Worm (Caenorhabditis elegans) whole organism, early embryonic: Measurements from ENCODE around the gene C04G2.10.

Experiments used
- B0310.2 ChIP-seq: sonication (generic microtip); optimal IDR thresholded peaks from 2 replicates; lab custom pipeline; 2016; ENCODE audit warnings: mild to moderate bottlenecking, missing genetic modification characterization, missing compliant biosample characterization
- F13C5.2 ChIP-seq: sonication (generic microtip); optimal IDR thresholded peaks from 2 replicates; lab custom pipeline; 2017; ENCODE audit warnings: mild to moderate bottlenecking, missing genetic modification characterization, inconsistent platforms, missing compliant biosample characterization
- aly-1 ChIP-seq: sonication (generic microtip); optimal IDR thresholded peaks from 2 replicates; lab custom pipeline; 2016; ENCODE audit warnings: missing genetic modification characterization, missing compliant biosample characterization
- ama-1 ChIP-seq: fragments of 150-350 bp; optimal IDR thresholded peaks from 2 replicates; lab custom pipeline; 2014
- ceh-13 ChIP-seq: fragments of 200-800 bp; sonication (Bioruptor generic); optimal IDR thresholded peaks from 2 replicates; lab custom pipeline; 2018; ENCODE audit warnings: mild to moderate bottlenecking, missing genetic modification characterization, missing compliant biosample characterization
- ceh-36 ChIP-seq: sonication (generic microtip); optimal IDR thresholded peaks from 2 replicates; lab custom pipeline; 2016; ENCODE audit warnings: missing genetic modification characterization, inconsistent platforms, missing compliant biosample characterization
- ets-7 ChIP-seq: sonication (generic microtip); optimal IDR thresholded peaks from 2 replicates; lab custom pipeline; 2016; ENCODE audit warnings: missing genotype, missing genetic modification characterization, missing compliant biosample characterization
- flt-1 ChIP-seq: fragments of 200-800 bp; sonication (Bioruptor generic); IDR thresholded peaks from 2 replicates; pipeline ENCODE4 v1.3.6; 2022; ENCODE audit warnings: missing genetic modification characterization, missing compliant biosample characterization
- hmbx-1 ChIP-seq: sonication (generic microtip); optimal IDR thresholded peaks from 2 replicates; lab custom pipeline; 2016; ENCODE audit warnings: mild to moderate bottlenecking, missing genetic modification characterization, missing compliant biosample characterization
- hmg-4 ChIP-seq: fragments of 200-800 bp; sonication (Bioruptor generic); optimal IDR thresholded peaks from 2 replicates; lab custom pipeline; 2018; ENCODE audit warnings: mild to moderate bottlenecking, missing genetic modification characterization, missing compliant biosample characterization
- hnd-1 ChIP-seq: sonication (generic microtip); optimal IDR thresholded peaks from 2 replicates; lab custom pipeline; 2016; ENCODE audit warnings: missing genetic modification characterization, missing compliant biosample characterization
- pes-1 ChIP-seq: fragments of 200-800 bp; sonication (Bioruptor generic); IDR thresholded peaks from 2 replicates; pipeline ENCODE4 v1.3.6; 2022; ENCODE audit warnings: missing genetic modification reagents, missing genetic modification characterization, missing compliant biosample characterization
- scrt-1 ChIP-seq: fragments of 200-800 bp; sonication (Bioruptor generic); IDR thresholded peaks from 2 replicates; pipeline ENCODE4 v1.3.6; 2022; ENCODE audit warnings: missing genetic modification characterization, missing compliant biosample characterization
- sea-1 ChIP-seq: fragments of 200-800 bp; sonication (Bioruptor generic); conservative IDR thresholded peaks from 2 replicates; pipeline ENCODE4 v1.3.6; 2022; ENCODE audit warnings: missing genetic modification characterization, missing compliant biosample characterization
- tbx-11 ChIP-seq: fragments of 200-800 bp; sonication (Bioruptor generic); IDR thresholded peaks from 2 replicates; pipeline ENCODE4 v1.3.6; 2022; ENCODE audit warnings: missing genetic modification characterization, missing compliant biosample characterization
- tbx-37 ChIP-seq: fragments of 200-800 bp; sonication (Bioruptor generic); conservative IDR thresholded peaks from 2 replicates; pipeline ENCODE4 v1.3.6; 2022; ENCODE audit warnings: missing genetic modification reagents, missing genetic modification characterization, missing compliant biosample characterization
- tra-4 ChIP-seq: sonication (generic microtip); optimal IDR thresholded peaks from 2 replicates; lab custom pipeline; 2017; ENCODE audit warnings: missing genetic modification characterization, missing compliant biosample characterization

Gene C04G2.10

ce11 chrIV:10110870-10111269 is 4.4 kb upstream of the C04G2.10 start:
- TF ChIP-seq tbx-37 (GFP tag; lab: Robert Waterston, UW) = no peak
- TF ChIP-seq B0310.2 = no peak
- no peak for TF ChIP-seq ets-7 (tag; lab: Kevin White, UChicago)
- no peak for TF ChIP-seq hmbx-1
- TF ChIP-seq scrt-1 (GFP tag; lab: Robert Waterston, UW) = no peak
- TF ChIP-seq aly-1 = no peak
- TF ChIP-seq tbx-11 (GFP tag; lab: Robert Waterston, UW) = no peak
- no peak for TF ChIP-seq ceh-13 (GFP tag; lab: Kevin White, UChicago)
- TF ChIP-seq hmg-4 (GFP tag; lab: Kevin White, UChicago) = no peak
- no peak for TF ChIP-seq hnd-1 (tag; lab: Kevin White, UChicago)
- TF ChIP-seq sea-1 = no peak
- no peak for TF ChIP-seq F13C5.2 (tag; lab: Kevin White, UChicago)
- TF ChIP-seq ceh-36 (tag; lab: Kevin White, UChicago) = no peak
- no peak for TF ChIP-seq ama-1 (lab: Kevin White, UChicago)
- TF ChIP-seq tra-4 (tag; lab: Kevin White, UChicago) = no peak
- no peak for TF ChIP-seq flt-1 (GFP tag; lab: Robert Waterston, UW)
- TF ChIP-seq pes-1 (GFP tag; lab: Robert Waterston, UW) = no peak

DNA sequence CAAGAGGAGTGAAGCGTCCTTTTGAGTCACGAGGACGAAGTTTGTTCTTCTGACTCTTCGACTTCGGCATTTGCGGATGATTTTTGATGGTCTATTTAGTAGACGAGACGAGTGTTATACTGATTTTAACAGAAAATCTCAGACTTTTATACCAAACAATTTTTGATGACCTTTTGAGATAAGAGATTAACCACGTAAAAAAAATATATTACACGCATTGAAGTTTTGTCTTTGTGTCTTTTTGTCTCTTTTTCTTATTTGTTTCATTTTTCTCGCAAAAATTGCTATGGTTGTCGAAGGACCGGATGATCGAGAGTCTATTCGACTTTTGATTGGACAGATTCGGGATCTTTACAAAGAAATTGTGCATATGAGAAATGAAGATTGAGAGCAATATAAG is 3.8 kb upstream of the C04G2.10 start, which contains the start of gene spch-1:
Gene spch-1, minus strand, starts transcription at position 101 of the 400 bp plus-strand sequence.
- no peak for TF ChIP-seq ets-7 (tag; lab: Kevin White, UChicago)
- no peak for TF ChIP-seq scrt-1 (GFP tag; lab: Robert Waterston, UW)
- no peak for TF ChIP-seq pes-1 (GFP tag; lab: Robert Waterston, UW)
- no peak for TF ChIP-seq F13C5.2 (tag; lab: Kevin White, UChicago)
- no peak for TF ChIP-seq hnd-1 (tag; lab: Kevin White, UChicago)

ce11 chrIV:10112570-10112969 is 2.7 kb upstream of the C04G2.10 start, which contains the start of gene nsph-3.2:
Gene nsph-3.2 (plus strand): TSS chrIV:10112870.
- TF ChIP-seq hmbx-1 (no peak), sea-1 (no peak), ceh-13 (GFP tag; lab: Kevin White, UChicago) (no peak), B0310.2 (no peak), ceh-36 (tag; lab: Kevin White, UChicago) (no peak), ets-7 (tag; lab: Kevin White, UChicago) (no peak), scrt-1 (GFP tag; lab: Robert Waterston, UW) (no peak), tbx-37 (GFP tag; lab: Robert Waterston, UW) (no peak), tra-4 (tag; lab: Kevin White, UChicago) (no peak), hnd-1 (tag; lab: Kevin White, UChicago) (no peak), aly-1 (no peak)

ce11 chrIV:10116765-10117164 is 1.5 kb downstream of the C04G2.10 start:
- TF ChIP-seq ceh-13 (GFP tag; lab: Kevin White, UChicago) = no peak
- no peak for TF ChIP-seq F13C5.2 (tag; lab: Kevin White, UChicago)
- TF ChIP-seq hmbx-1 = no peak
- TF ChIP-seq sea-1 = no peak
- no peak for TF ChIP-seq aly-1
- TF ChIP-seq ceh-36 (tag; lab: Kevin White, UChicago) = no peak
- TF ChIP-seq tbx-11 (GFP tag; lab: Robert Waterston, UW) = no peak
- TF ChIP-seq pes-1 (GFP tag; lab: Robert Waterston, UW) = no peak
- no peak for TF ChIP-seq ets-7 (tag; lab: Kevin White, UChicago)
- no peak for TF ChIP-seq B0310.2
- no peak for TF ChIP-seq scrt-1 (GFP tag; lab: Robert Waterston, UW)
- no peak for TF ChIP-seq ama-1 (lab: Kevin White, UChicago)
- TF ChIP-seq hmg-4 (GFP tag; lab: Kevin White, UChicago) = no peak
- no peak for TF ChIP-seq hnd-1 (tag; lab: Kevin White, UChicago)
- TF ChIP-seq tra-4 (tag; lab: Kevin White, UChicago) = no peak
- no peak for TF ChIP-seq flt-1 (GFP tag; lab: Robert Waterston, UW)
- no peak for TF ChIP-seq tbx-37 (GFP tag; lab: Robert Waterston, UW)

DNA sequence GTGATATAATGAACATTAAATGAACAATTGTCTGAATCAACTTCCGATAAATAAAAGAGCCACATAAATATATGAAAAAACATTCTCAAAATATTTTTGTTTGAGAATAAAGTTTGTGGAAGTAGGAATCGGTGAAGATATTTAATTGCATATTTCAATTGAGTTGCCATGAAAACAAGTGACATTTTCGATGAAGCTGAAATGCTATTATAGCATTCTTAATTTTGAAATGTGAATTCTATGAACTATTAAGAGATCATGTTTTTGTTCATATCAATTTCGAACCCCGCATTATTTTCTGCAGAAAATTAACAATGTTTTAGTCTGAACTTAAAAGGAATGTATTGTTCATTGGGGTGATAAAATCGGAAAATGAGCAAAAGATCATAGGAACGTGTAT is 7.0 kb downstream of the C04G2.10 start, which contains the start of gene irld-21:
Gene irld-21, minus strand, starts transcription at position 101 of the 400 bp plus-strand sequence.
- TF ChIP-seq aly-1 (no peak), B0310.2 (no peak), tbx-37 (GFP tag; lab: Robert Waterston, UW) (no peak), scrt-1 (GFP tag; lab: Robert Waterston, UW) (no peak), ceh-36 (tag; lab: Kevin White, UChicago) (no peak), ets-7 (tag; lab: Kevin White, UChicago) (no peak), hmg-4 (GFP tag; lab: Kevin White, UChicago) (no peak)

DNA sequence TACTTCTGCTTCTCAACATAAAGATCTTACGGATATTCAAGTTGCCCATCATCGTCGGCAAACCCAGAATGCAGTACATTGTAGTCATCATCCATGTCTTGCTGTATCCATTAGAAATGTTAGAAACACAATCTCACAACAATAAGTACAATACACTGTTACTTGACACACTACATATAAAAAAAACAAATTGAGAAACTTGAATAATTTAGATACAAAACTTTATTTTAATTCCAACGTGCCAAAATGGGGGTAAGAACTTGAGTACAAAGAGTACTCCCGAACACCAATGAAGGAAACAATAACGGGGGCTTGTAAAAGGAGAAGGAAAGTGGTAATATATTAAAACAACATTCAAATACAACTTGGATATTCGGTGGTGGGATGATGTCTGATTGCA is 11.3 kb downstream of the C04G2.10 start, which contains the start of gene ctf-18:
Gene ctf-18, minus strand, starts transcription at position 101 of the 400 bp plus-strand sequence.
- TF ChIP-seq ceh-13 (GFP tag; lab: Kevin White, UChicago) (no peak), tra-4 (tag; lab: Kevin White, UChicago) (no peak), tbx-37 (GFP tag; lab: Robert Waterston, UW) (no peak), B0310.2 (no peak), aly-1 (no peak), flt-1 (GFP tag; lab: Robert Waterston, UW) (no peak), ama-1 (lab: Kevin White, UChicago) (no peak), ets-7 (tag; lab: Kevin White, UChicago) (no peak)

DNA sequence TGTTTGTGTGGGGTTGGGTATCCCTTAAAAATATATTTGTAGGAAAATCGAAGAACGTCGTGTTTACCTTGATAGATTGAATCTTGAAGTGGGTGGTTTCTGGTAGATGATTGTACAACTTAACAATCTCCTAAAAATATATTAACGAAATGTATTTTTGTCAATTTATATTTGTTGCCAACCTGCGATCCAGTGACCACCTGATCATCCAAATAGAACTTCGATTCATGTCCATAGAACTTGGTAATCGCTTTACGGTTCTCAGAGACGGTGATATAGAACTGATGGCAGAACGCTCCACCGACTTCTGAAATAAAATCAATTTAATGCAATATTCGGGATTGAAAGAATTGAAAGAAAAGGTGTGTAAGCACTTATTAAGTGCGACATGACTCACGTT is 13.2 kb downstream of the C04G2.10 start:
- TF ChIP-seq ama-1 (lab: Kevin White, UChicago) = no peak
- TF ChIP-seq aly-1 = no peak

DNA sequence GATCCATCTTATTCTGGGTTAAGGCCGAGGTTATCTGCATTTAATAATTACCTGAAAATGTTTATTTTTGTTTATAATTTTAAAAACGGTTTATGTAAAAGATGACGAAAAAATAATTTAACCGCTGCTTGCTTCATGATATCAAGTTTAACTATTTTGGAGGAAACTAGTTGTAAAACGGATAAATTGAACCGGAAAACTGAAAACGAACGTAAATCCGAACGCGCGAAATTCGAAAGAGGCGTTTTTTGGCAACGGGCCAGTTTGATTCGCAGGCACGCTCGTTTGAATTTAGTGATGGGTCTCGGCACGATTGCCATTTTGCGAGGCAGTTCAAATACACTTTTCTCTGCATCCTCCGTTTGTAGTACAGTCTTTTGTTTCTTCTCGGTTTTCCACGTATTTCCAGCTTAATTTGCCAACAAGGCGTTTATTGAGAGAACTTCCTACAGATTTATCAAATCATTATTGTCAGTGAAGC is 13.7 kb downstream of the C04G2.10 start, which contains the start of the genes gtbp-1 and K08F4.3:
Gene gtbp-1, minus strand, starts transcription at position 51 of the 481 bp plus-strand sequence.
Gene K08F4.3, plus strand, starts transcription at position 352 of the 481 bp plus-strand sequence.
- TF ChIP-seq tbx-37 (GFP tag; lab: Robert Waterston, UW) = no peak
- no peak for TF ChIP-seq scrt-1 (GFP tag; lab: Robert Waterston, UW)
- no peak for TF ChIP-seq sea-1
- TF ChIP-seq ets-7 (tag; lab: Kevin White, UChicago) = no peak
- no peak for TF ChIP-seq aly-1
- TF ChIP-seq ceh-36 (tag; lab: Kevin White, UChicago) = no peak
- no peak for TF ChIP-seq F13C5.2 (tag; lab: Kevin White, UChicago)
- no peak for TF ChIP-seq tra-4 (tag; lab: Kevin White, UChicago)
- no peak for TF ChIP-seq flt-1 (GFP tag; lab: Robert Waterston, UW)
- no peak for TF ChIP-seq hnd-1 (tag; lab: Kevin White, UChicago)
- TF ChIP-seq ceh-13 (GFP tag; lab: Kevin White, UChicago) = no peak
- TF ChIP-seq pes-1 (GFP tag; lab: Robert Waterston, UW) = no peak
